Worm (Caenorhabditis elegans) whole organism, young adult: ENCODE data around the gene F09F7.5.
A peak's percentile ranks its signal among the peaks of the same experiment; 100 is the strongest.

Experiments used
- B0019.2 ChIP-seq: fragments of 200-800 bp; sonication (Bioruptor generic); conservative IDR thresholded peaks from 2 replicates; pipeline ENCODE4 v1.3.6; 2022; ENCODE audit warnings: missing genetic modification reagents, missing genetic modification characterization, missing compliant biosample characterization
- B0035.1 ChIP-seq: sonication (generic microtip); optimal IDR thresholded peaks from 2 replicates; lab custom pipeline; 2016; ENCODE audit warnings: missing genetic modification characterization, mild to moderate bottlenecking, missing compliant biosample characterization, missing genotype, missing genetic modification reagents
- C06A6.2 ChIP-seq: fragments of 200-800 bp; sonication (Bioruptor generic); conservative IDR thresholded peaks from 2 replicates; pipeline ENCODE4 v1.3.6; 2022; ENCODE audit warnings: missing genetic modification characterization, missing compliant biosample characterization
- C17E4.6 ChIP-seq: fragments of 200-800 bp; sonication (Bioruptor generic); IDR thresholded peaks from 2 replicates; pipeline ENCODE4 v1.3.6; 2022; ENCODE audit warnings: missing genetic modification reagents, missing genetic modification characterization, missing compliant biosample characterization
- F22D6.2 ChIP-seq: sonication (generic microtip); optimal IDR thresholded peaks from 2 replicates; lab custom pipeline; 2016; ENCODE audit warnings: mild to moderate bottlenecking, missing genetic modification characterization, missing compliant biosample characterization
- F23B12.7 ChIP-seq: sonication (generic microtip); optimal IDR thresholded peaks from 2 replicates; lab custom pipeline; 2017; ENCODE audit warnings: missing genetic modification characterization, mild to moderate bottlenecking, missing compliant biosample characterization, antibody characterized with exemption, moderate library complexity; ENCODE audit not compliant: insufficient read depth
- F57C9.4 ChIP-seq: sonication (generic microtip); optimal IDR thresholded peaks from 2 replicates; lab custom pipeline; 2017; ENCODE audit warnings: mild to moderate bottlenecking, missing genetic modification characterization, missing compliant biosample characterization
- T26A5.8 ChIP-seq: sonication (generic microtip); optimal IDR thresholded peaks from 2 replicates; lab custom pipeline; 2016; ENCODE audit warnings: missing genetic modification characterization, missing compliant biosample characterization
- Y53G8AR.9 ChIP-seq: fragments of 200-800 bp; sonication (Bioruptor generic); conservative IDR thresholded peaks from 2 replicates; pipeline ENCODE4 v1.3.6; 2022; ENCODE audit warnings: missing genetic modification reagents, missing genetic modification characterization, missing compliant biosample characterization
- Y95B8A.8 ChIP-seq: fragments of 200-800 bp; sonication (Bioruptor generic); IDR thresholded peaks from 2 replicates; pipeline ENCODE4 v1.3.6; 2022; ENCODE audit warnings: missing genetic modification reagents, missing genetic modification characterization, missing compliant biosample characterization
- ZK185.1 ChIP-seq: sonication (generic microtip); optimal IDR thresholded peaks from 2 replicates; lab custom pipeline; 2016; ENCODE audit warnings: mild to moderate bottlenecking, missing genetic modification characterization, missing compliant biosample characterization; ENCODE audit not compliant: poor library complexity, severe bottlenecking
- ama-1 ChIP-seq, 3 experiments: fragments of 150-350 bp in 1 of 3; sonication (generic microtip) in 2 of 3; optimal IDR thresholded peaks; 2 replicates each; lab custom pipeline; 2014 to 2018; ENCODE audit warnings: missing biosample characterization in 2 of 3, missing genetic modification characterization in 2 of 3, missing genetic modification reagents in 2 of 3
- aptf-3 ChIP-seq: fragments of 200-800 bp; sonication (Bioruptor generic); IDR thresholded peaks from 2 replicates; pipeline ENCODE4 v1.3.6; 2022; ENCODE audit warnings: missing genetic modification characterization, missing compliant biosample characterization
- athp-1 ChIP-seq: sonication (generic microtip); optimal IDR thresholded peaks from 2 replicates; lab custom pipeline; 2017; ENCODE audit warnings: mild to moderate bottlenecking, missing genetic modification characterization, missing compliant biosample characterization
- attf-6 ChIP-seq: fragments of 200-800 bp; sonication (Bioruptor generic); IDR thresholded peaks from 2 replicates; pipeline ENCODE4 v1.3.6; 2022; ENCODE audit warnings: missing genetic modification reagents, missing genetic modification characterization, missing compliant biosample characterization
- bed-2 ChIP-seq: fragments of 200-800 bp; sonication (Bioruptor generic); IDR thresholded peaks from 2 replicates; pipeline ENCODE4 v1.3.6; 2022; ENCODE audit warnings: missing genetic modification reagents, missing genetic modification characterization, missing compliant biosample characterization
- cebp-1 ChIP-seq, 2 experiments: fragments of 200-800 bp in 1 of 2; sonication (Bioruptor generic) in 1 of 2; sonication (generic microtip) in 1 of 2; IDR thresholded peaks in 1 of 2; optimal IDR thresholded peaks in 1 of 2; 2 replicates each; pipeline versions ENCODE4 v1.3.6 to Lab custom; 2017 to 2022; ENCODE audit warnings: missing compliant biosample characterization in 2 of 2, missing genetic modification characterization in 2 of 2, mild to moderate bottlenecking in 1 of 2, missing genetic modification reagents in 1 of 2, moderate library complexity in 1 of 2
- ceh-27 ChIP-seq: fragments of 200-800 bp; sonication (Bioruptor generic); optimal IDR thresholded peaks from 2 replicates; lab custom pipeline; 2018; ENCODE audit warnings: mild to moderate bottlenecking, missing genetic modification characterization, moderate library complexity, missing compliant biosample characterization
- egl-44 ChIP-seq: fragments of 200-800 bp; sonication (Bioruptor generic); IDR thresholded peaks from 2 replicates; pipeline ENCODE4 v1.3.6; 2022; ENCODE audit warnings: missing genetic modification reagents, missing genetic modification characterization, missing compliant biosample characterization
- him-1 ChIP-seq: sonication (generic microtip); optimal IDR thresholded peaks from 2 replicates; lab custom pipeline; 2016; ENCODE audit warnings: missing genotype, missing genetic modification reagents, missing genetic modification characterization, missing compliant biosample characterization
- hrde-1 ChIP-seq: sonication (generic microtip); optimal IDR thresholded peaks from 2 replicates; lab custom pipeline; 2016; ENCODE audit warnings: missing genetic modification characterization, mild to moderate bottlenecking, missing compliant biosample characterization, moderate library complexity, missing genotype, missing genetic modification reagents, borderline replicate concordance
- nhr-179 ChIP-seq: sonication (generic microtip); optimal IDR thresholded peaks from 2 replicates; lab custom pipeline; 2016; ENCODE audit warnings: mild to moderate bottlenecking, missing genetic modification characterization, missing compliant biosample characterization
- rpc-1 ChIP-seq, 2 experiments: fragments of 150-350 bp in 1 of 2; sonication (generic microtip) in 1 of 2; optimal IDR thresholded peaks; 2 replicates each; lab custom pipeline; 2014 to 2018; ENCODE audit warnings: missing biosample characterization in 1 of 2, missing genetic modification characterization in 1 of 2, missing genetic modification reagents in 1 of 2, missing genotype in 1 of 2
- unc-130 ChIP-seq: sonication (generic microtip); optimal IDR thresholded peaks from 2 replicates; lab custom pipeline; 2016; ENCODE audit warnings: missing genetic modification reagents, missing genetic modification characterization, missing compliant biosample characterization
- unc-62 ChIP-seq: fragments of 150-350 bp; optimal IDR thresholded peaks from 2 replicates; lab custom pipeline; 2014; ENCODE audit warnings: missing biosample characterization, missing genetic modification reagents, missing genetic modification characterization
- zfh-2 ChIP-seq: fragments of 200-800 bp; sonication (Bioruptor generic); conservative IDR thresholded peaks from 2 replicates; pipeline ENCODE4 v1.3.6; 2022; ENCODE audit warnings: missing genetic modification reagents, missing genetic modification characterization, missing compliant biosample characterization
- ztf-26 ChIP-seq: sonication (generic microtip); optimal IDR thresholded peaks from 2 replicates; lab custom pipeline; 2017; ENCODE audit warnings: missing genetic modification characterization, missing compliant biosample characterization
- ztf-28 ChIP-seq: fragments of 200-800 bp; sonication (Bioruptor generic); IDR thresholded peaks from 2 replicates; pipeline ENCODE4 v1.3.6; 2022; ENCODE audit warnings: missing genetic modification reagents, missing genetic modification characterization, missing compliant biosample characterization
- ztf-3 ChIP-seq: fragments of 200-800 bp; sonication (Bioruptor generic); optimal IDR thresholded peaks from 2 replicates; lab custom pipeline; 2018; ENCODE audit warnings: mild to moderate bottlenecking, missing genetic modification characterization, missing compliant biosample characterization

Gene F09F7.5

DNA sequence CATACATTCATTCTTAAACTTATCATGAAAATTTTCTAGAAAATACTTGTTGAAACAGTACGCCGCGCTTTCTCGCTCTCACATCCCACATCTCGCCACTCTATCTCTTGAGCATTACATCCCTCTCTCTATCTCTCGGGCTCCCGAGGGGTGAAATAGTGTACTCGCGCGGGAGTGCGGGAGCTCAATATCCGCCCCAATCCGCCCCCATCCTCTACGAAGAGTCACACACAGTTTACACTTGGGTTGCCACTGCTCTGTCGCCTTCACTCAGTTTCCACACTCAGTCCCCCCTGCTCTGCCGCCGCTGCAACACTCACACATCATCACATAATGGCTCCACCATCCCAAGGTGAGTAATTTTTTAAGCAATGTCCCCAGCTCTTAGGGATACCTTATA is 18.0 kb downstream of the F09F7.5 start, which contains the start of gene mlc-3:
TSS of gene mlc-3 (plus strand) at position 227 of the 400 bp plus-strand sequence.
- no peak for TF ChIP-seq ztf-3
- TF ChIP-seq T26A5.8, result no peak
- TF ChIP-seq B0035.1, result no peak
- no peak for TF ChIP-seq cebp-1 (GFP tag; IDR thresholded peaks at IDR 0.05; lab: Robert Waterston, UW)
- TF ChIP-seq cebp-1 (tag; optimal IDR thresholded peaks at IDR 0.05; lab: Kevin White, UChicago), result peak; percentile 15
- no peak for TF ChIP-seq bed-2 (GFP tag; lab: Robert Waterston, UW)
- TF ChIP-seq Y53G8AR.9 (GFP tag; lab: Robert Waterston, UW), result 0 out of 2 replicates have a peak, but pooled peaks have one; percentile 46
- TF ChIP-seq Y95B8A.8 (GFP tag; lab: Robert Waterston, UW), result no peak
- TF ChIP-seq him-1 (tag; lab: Kevin White, UChicago), result peak; percentile 47
- TF ChIP-seq athp-1 (tag; lab: Kevin White, UChicago), result no peak
- peak; percentile 64 for TF ChIP-seq zfh-2
- TF ChIP-seq ztf-28 (GFP tag; lab: Robert Waterston, UW), result 0 out of 2 replicates have a peak, but pooled peaks have one; percentile 69
- no peak for TF ChIP-seq C06A6.2 (GFP tag; lab: Robert Waterston, UW)

DNA sequence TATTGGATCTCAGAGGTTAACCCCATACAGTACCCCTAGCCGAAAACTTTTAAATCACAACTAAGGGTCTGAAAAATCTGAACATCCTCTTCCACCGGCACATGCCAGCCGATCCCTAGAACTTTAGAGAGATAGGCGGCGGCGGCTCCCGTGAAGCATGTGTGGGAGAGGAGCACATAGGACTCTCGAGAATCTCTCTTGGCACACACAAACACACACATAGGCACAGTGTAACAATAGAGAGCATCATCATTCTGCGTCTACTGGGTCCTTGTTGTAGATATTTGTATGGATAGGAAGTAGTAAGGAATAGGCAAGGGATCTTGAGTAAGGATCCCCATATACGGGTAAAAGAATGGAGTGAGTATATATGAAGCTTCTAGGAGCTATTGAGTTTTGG is 18.9 kb downstream of the F09F7.5 start:
- TF ChIP-seq aptf-3 (GFP tag; lab: Robert Waterston, UW) (no peak), ceh-27 (GFP tag; lab: Kevin White, UChicago) (peak; percentile 2)

- TF ChIP-seq hrde-1 (tag; lab: Kevin White, UChicago) (no peak), ama-1 (optimal IDR thresholded peaks at IDR 0.05; lab: Kevin White, UChicago) (no peak), ama-1 (GFP tag; optimal IDR thresholded peaks at IDR 0.05; lab: Kevin White, UChicago) (no peak), zfh-2 (no peak), attf-6 (GFP tag; lab: Robert Waterston, UW) (no peak), ZK185.1 (no peak), rpc-1 (optimal IDR thresholded peaks at IDR 0.05; lab: Kevin White, UChicago) (no peak), rpc-1 (tag; optimal IDR thresholded peaks at IDR 0.05; lab: Kevin White, UChicago) (no peak), F22D6.2 (tag; lab: Kevin White, UChicago) (no peak), C17E4.6 (GFP tag; lab: Robert Waterston, UW) (no peak), nhr-179 (tag; lab: Kevin White, UChicago) (no peak), egl-44 (GFP tag; lab: Robert Waterston, UW) (no peak), B0019.2 (GFP tag; lab: Robert Waterston, UW) (no peak), ztf-26 (tag; lab: Kevin White, UChicago) (no peak)
Observed at ce11 chrIII:5566496-5566895, 19.7 kb downstream of the F09F7.5 start.

DNA sequence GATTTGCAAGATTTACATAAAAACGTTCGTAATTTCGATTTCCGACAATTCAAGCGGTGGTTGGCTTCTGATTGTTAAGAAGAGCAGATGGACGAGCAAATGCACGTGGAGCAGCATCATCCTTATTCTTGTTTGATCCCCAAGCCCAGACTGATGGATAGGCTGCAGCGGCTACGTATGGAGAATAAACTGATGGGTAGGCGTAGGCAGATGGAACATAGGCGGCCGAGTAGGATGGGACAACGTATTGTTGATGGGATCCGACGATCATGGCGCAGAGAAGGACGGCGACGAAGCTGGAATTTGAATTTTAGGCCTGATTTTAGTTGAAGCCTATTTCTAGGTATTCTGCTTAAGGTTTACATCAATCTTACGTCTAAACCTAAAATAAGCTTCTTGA is 21.5 kb downstream of the F09F7.5 start:
- TF ChIP-seq aptf-3 (GFP tag; lab: Robert Waterston, UW) (0 out of 2 replicates have a peak, but pooled peaks have one; percentile 12), F57C9.4 (no peak), F23B12.7 (tag; lab: Kevin White, UChicago) (no peak)
- TF ChIP-seq, all 124 proteins: peak for 1

- TF ChIP-seq unc-130 (GFP tag; lab: Kevin White, UChicago) (no peak), unc-62 (GFP tag; lab: Kevin White, UChicago) (no peak), zfh-2 (no peak)
Observed at ce11 chrIII:5568679-5569078, 21.9 kb downstream of the F09F7.5 start, which contains the start of gene nspb-12. TSS of gene nspb-12 (minus strand) at chrIII:5568779.
